Fruit fly (Drosophila melanogaster): ENCODE data around the gene aop.

aop gene

DNA sequence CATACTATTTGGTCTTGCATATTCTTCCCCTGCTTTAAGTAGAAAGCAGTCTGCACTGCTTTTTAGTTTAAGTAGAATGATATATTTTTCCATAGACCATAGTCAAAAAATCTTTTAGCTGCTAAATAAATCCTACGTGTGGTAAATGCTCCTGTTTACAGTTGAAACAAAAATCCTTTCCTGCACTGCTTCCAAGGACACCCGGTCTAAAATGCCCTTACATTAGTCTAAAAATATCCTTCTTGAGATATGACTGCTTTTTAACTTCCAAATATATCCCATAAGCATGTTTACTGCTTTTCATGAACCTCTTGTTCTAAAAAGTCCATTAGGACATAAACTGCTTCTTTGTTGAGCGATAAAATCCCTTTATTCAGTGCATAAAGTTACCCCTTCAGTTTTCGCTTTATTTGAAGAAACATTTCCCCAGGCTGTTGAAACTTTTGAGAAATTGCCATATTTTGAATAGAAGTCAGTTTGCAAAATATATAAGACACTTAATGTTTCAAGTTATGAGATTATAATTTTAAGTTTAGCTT is 68.1 kb downstream of the aop start:
- TF ChIP-seq Dfd (GFP tag; optimal IDR thresholded peaks at IDR 0.05): no peak
- TF ChIP-seq Myc (optimal IDR thresholded peaks at IDR 0.05): peak; percentile 41
- TF ChIP-seq CrebA (GFP tag; optimal IDR thresholded peaks at IDR 0.05; ENCODE audit: borderline replicate concordance): no peak
- no peak for TF ChIP-seq lola (GFP tag; optimal IDR thresholded peaks at IDR 0.05)
- TF ChIP-seq br (GFP tag; optimal IDR thresholded peaks at IDR 0.05): no peak
- no peak for TF ChIP-seq sv (GFP tag; optimal IDR thresholded peaks at IDR 0.05)
- TF ChIP-seq Jra (GFP tag; optimal IDR thresholded peaks at IDR 0.05): no peak
- TF ChIP-seq woc (GFP tag; optimal IDR thresholded peaks at IDR 0.05): no peak

DNA sequence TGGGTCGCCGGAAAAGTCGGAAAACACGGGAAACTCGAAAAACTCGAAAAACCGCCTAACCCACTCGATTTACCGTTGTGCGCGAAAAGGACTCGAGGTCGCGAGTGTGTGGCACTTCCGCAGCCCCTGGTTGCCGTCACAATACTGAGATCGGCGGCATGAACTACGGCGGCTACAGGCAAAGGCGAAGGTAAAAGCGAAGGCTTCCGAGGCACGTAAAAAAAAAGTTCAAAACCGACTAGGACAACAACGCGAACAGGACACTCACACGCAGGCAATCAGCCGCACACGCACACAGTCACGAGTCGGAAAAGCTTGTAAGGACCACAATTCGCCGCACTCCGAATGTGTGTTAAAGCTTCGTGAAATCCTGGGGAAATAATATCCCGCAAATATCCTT is 68.8 kb downstream of the aop start, which contains the start of gene dpr3:
dpr3 (minus strand) TSS at position 133 of the 400 bp plus-strand sequence.
- TF ChIP-seq CG32264 (GFP tag; optimal IDR thresholded peaks at IDR 0.05) (no peak), Hr83 (GFP tag; optimal IDR thresholded peaks at IDR 0.05; ENCODE audit: poor library complexity, severe bottlenecking) (no peak), dmrt93B (GFP tag; optimal IDR thresholded peaks at IDR 0.05) (no peak), Dfd (GFP tag; optimal IDR thresholded peaks at IDR 0.05) (no peak), foxo (GFP tag; optimal IDR thresholded peaks at IDR 0.05) (no peak), h (GFP tag; optimal IDR thresholded peaks at IDR 0.05) (no peak), pan (optimal IDR thresholded peaks at IDR 0.05) (no peak), br (GFP tag; optimal IDR thresholded peaks at IDR 0.05) (no peak), Jra (GFP tag; optimal IDR thresholded peaks at IDR 0.05) (no peak), Rel (GFP tag; optimal IDR thresholded peaks at IDR 0.05) (no peak), Rel (tag; optimal IDR thresholded peaks at IDR 0.05) (no peak), N (GFP tag; optimal IDR thresholded peaks at IDR 0.05) (no peak)
